Worm (Caenorhabditis elegans) whole organism, late embryonic: ENCODE results near the gene trp-1.

Experiments
- C08G9.2 ChIP-seq: sonication (generic microtip); optimal IDR thresholded peaks from 2 replicates; lab custom pipeline; 2016; ENCODE audit warnings: mild to moderate bottlenecking, missing genetic modification characterization, moderate library complexity, missing compliant biosample characterization
- C38D4.7 ChIP-seq: fragments of 200-800 bp; sonication (Bioruptor generic); optimal IDR thresholded peaks from 2 replicates; lab custom pipeline; 2018; ENCODE audit warnings: mild to moderate bottlenecking, missing genetic modification characterization, moderate library complexity, missing compliant biosample characterization
- K09A11.1 ChIP-seq: sonication (generic microtip); optimal IDR thresholded peaks from 2 replicates; lab custom pipeline; 2017; ENCODE audit warnings: antibody characterized with exemption, mild to moderate bottlenecking, missing genetic modification characterization, missing compliant biosample characterization; ENCODE audit not compliant: insufficient read depth
- T23F11.4 ChIP-seq: fragments of 200-800 bp; sonication (Bioruptor generic); optimal IDR thresholded peaks from 2 replicates; lab custom pipeline; 2018; ENCODE audit warnings: mild to moderate bottlenecking, missing genetic modification characterization, missing compliant biosample characterization
- Y22D7AL.16 ChIP-seq: sonication (generic microtip); optimal IDR thresholded peaks from 2 replicates; lab custom pipeline; 2016; ENCODE audit warnings: missing genetic modification characterization, missing compliant biosample characterization
- ahr-1 ChIP-seq: sonication (generic microtip); optimal IDR thresholded peaks from 2 replicates; lab custom pipeline; 2016; ENCODE audit warnings: missing genetic modification characterization, missing compliant biosample characterization
- ceh-18 ChIP-seq: sonication (generic microtip); optimal IDR thresholded peaks from 2 replicates; lab custom pipeline; 2016; ENCODE audit warnings: missing genetic modification characterization, missing compliant biosample characterization
- ceh-19 ChIP-seq: fragments of 200-800 bp; sonication (Bioruptor generic); optimal IDR thresholded peaks from 2 replicates; lab custom pipeline; 2018; ENCODE audit warnings: mild to moderate bottlenecking, missing genetic modification characterization, missing compliant biosample characterization
- ceh-2 ChIP-seq: sonication (generic microtip); optimal IDR thresholded peaks from 2 replicates; lab custom pipeline; 2016; ENCODE audit warnings: missing genotype, missing genetic modification characterization, missing compliant biosample characterization
- ceh-22 ChIP-seq: sonication (generic microtip); optimal IDR thresholded peaks from 2 replicates; lab custom pipeline; 2017; ENCODE audit warnings: missing biosample characterization, missing genetic modification characterization
- ceh-24 ChIP-seq: sonication (generic microtip); optimal IDR thresholded peaks from 2 replicates; lab custom pipeline; 2016; ENCODE audit warnings: mild to moderate bottlenecking, missing genetic modification characterization, missing compliant biosample characterization
- ceh-30 ChIP-seq: fragments of 150-350 bp; optimal IDR thresholded peaks from 2 replicates; lab custom pipeline; 2014; ENCODE audit warnings: missing biosample characterization, missing genetic modification characterization
- ceh-31 ChIP-seq: sonication (generic microtip); optimal IDR thresholded peaks from 2 replicates; lab custom pipeline; 2016; ENCODE audit warnings: missing genetic modification characterization, missing compliant biosample characterization
- ceh-48 ChIP-seq: sonication (generic microtip); optimal IDR thresholded peaks from 2 replicates; lab custom pipeline; 2016; ENCODE audit warnings: missing genetic modification characterization, inconsistent platforms, missing compliant biosample characterization
- dmd-4 ChIP-seq: sonication (generic microtip); optimal IDR thresholded peaks from 2 replicates; lab custom pipeline; 2016; ENCODE audit warnings: borderline replicate concordance, missing genetic modification characterization, missing compliant biosample characterization
- elt-2 ChIP-seq: sonication (generic microtip); optimal IDR thresholded peaks from 2 replicates; lab custom pipeline; 2016; ENCODE audit warnings: missing genetic modification reagents, missing genetic modification characterization, missing compliant biosample characterization
- elt-4 ChIP-seq: sonication (generic microtip); optimal IDR thresholded peaks from 2 replicates; lab custom pipeline; 2016; ENCODE audit warnings: missing genetic modification characterization, missing compliant biosample characterization
- ets-4 ChIP-seq: sonication (generic microtip); optimal IDR thresholded peaks from 2 replicates; lab custom pipeline; 2016; ENCODE audit warnings: missing genetic modification characterization, missing compliant biosample characterization
- fax-1 ChIP-seq: sonication (generic microtip); optimal IDR thresholded peaks from 2 replicates; lab custom pipeline; 2016; ENCODE audit warnings: missing genotype, missing genetic modification characterization, missing compliant biosample characterization
- fkh-6 ChIP-seq: sonication (generic microtip); optimal IDR thresholded peaks from 2 replicates; lab custom pipeline; 2016; ENCODE audit warnings: missing genetic modification characterization, missing compliant biosample characterization
- gmeb-2 ChIP-seq: sonication (generic microtip); optimal IDR thresholded peaks from 2 replicates; lab custom pipeline; 2016; ENCODE audit warnings: missing genetic modification characterization, inconsistent platforms, missing compliant biosample characterization
- hlh-13 ChIP-seq: fragments of 200-800 bp; sonication (Bioruptor generic); optimal IDR thresholded peaks from 2 replicates; lab custom pipeline; 2018; ENCODE audit warnings: mild to moderate bottlenecking, missing genetic modification characterization, missing compliant biosample characterization
- lin-11 ChIP-seq: fragments of 200-800 bp; sonication (Bioruptor generic); optimal IDR thresholded peaks from 2 replicates; lab custom pipeline; 2018; ENCODE audit warnings: mild to moderate bottlenecking, missing genetic modification characterization, missing compliant biosample characterization
- madf-2 ChIP-seq: sonication (generic microtip); optimal IDR thresholded peaks from 2 replicates; lab custom pipeline; 2017; ENCODE audit warnings: missing genetic modification characterization, missing compliant biosample characterization
- mec-3 ChIP-seq: sonication (generic microtip); optimal IDR thresholded peaks from 2 replicates; lab custom pipeline; 2016; ENCODE audit warnings: borderline replicate concordance, missing genetic modification characterization, missing compliant biosample characterization
- nfya-1 ChIP-seq: sonication (generic microtip); optimal IDR thresholded peaks from 2 replicates; lab custom pipeline; 2017; ENCODE audit warnings: missing genetic modification characterization, mild to moderate bottlenecking, missing compliant biosample characterization, antibody characterized with exemption, moderate library complexity
- nhr-11 ChIP-seq: fragments of 150-350 bp; optimal IDR thresholded peaks from 2 replicates; lab custom pipeline; 2014; ENCODE audit warnings: missing biosample characterization, missing genetic modification characterization
- nhr-232 ChIP-seq: sonication (generic microtip); optimal IDR thresholded peaks from 2 replicates; lab custom pipeline; 2016; ENCODE audit warnings: missing genetic modification characterization, missing compliant biosample characterization
- npax-4 ChIP-seq: sonication (generic microtip); optimal IDR thresholded peaks from 2 replicates; lab custom pipeline; 2016; ENCODE audit warnings: missing genetic modification characterization, missing compliant biosample characterization
- odd-2 ChIP-seq: sonication (generic microtip); optimal IDR thresholded peaks from 2 replicates; lab custom pipeline; 2017; ENCODE audit warnings: antibody characterized with exemption, mild to moderate bottlenecking, missing genetic modification characterization, missing compliant biosample characterization
- pag-3 ChIP-seq: sonication (generic microtip); optimal IDR thresholded peaks from 2 replicates; lab custom pipeline; 2016; ENCODE audit warnings: missing compliant biosample characterization, missing genetic modification characterization, borderline replicate concordance
- pat-9 ChIP-seq: fragments of 200-800 bp; sonication (Bioruptor generic); optimal IDR thresholded peaks from 2 replicates; lab custom pipeline; 2018; ENCODE audit warnings: mild to moderate bottlenecking, missing genetic modification characterization, moderate library complexity, missing compliant biosample characterization
- pha-2 ChIP-seq: sonication (generic microtip); optimal IDR thresholded peaks from 2 replicates; lab custom pipeline; 2017; ENCODE audit warnings: mild to moderate bottlenecking, missing genetic modification characterization, missing compliant biosample characterization
- pqm-1 ChIP-seq: sonication (generic microtip); optimal IDR thresholded peaks from 2 replicates; lab custom pipeline; 2016; ENCODE audit warnings: missing genetic modification characterization, missing compliant biosample characterization
- pros-1 ChIP-seq: fragments of 150-350 bp; optimal IDR thresholded peaks from 2 replicates; lab custom pipeline; 2014; ENCODE audit warnings: missing biosample characterization, missing genetic modification reagents, missing genetic modification characterization
- ref-2 ChIP-seq: sonication (generic microtip); optimal IDR thresholded peaks from 2 replicates; lab custom pipeline; 2016; ENCODE audit warnings: missing genetic modification characterization, missing compliant biosample characterization
- sdc-2 ChIP-seq: sonication (generic microtip); optimal IDR thresholded peaks from 2 replicates; lab custom pipeline; 2016; ENCODE audit warnings: missing genotype, missing genetic modification characterization, missing compliant biosample characterization
- syd-9 ChIP-seq: sonication (generic microtip); optimal IDR thresholded peaks from 2 replicates; lab custom pipeline; 2016; ENCODE audit warnings: mild to moderate bottlenecking, missing genetic modification characterization, moderate library complexity, missing compliant biosample characterization
- unc-3 ChIP-seq, 2 experiments: fragments of 200-800 bp in 1 of 2; sonication (Bioruptor generic) in 1 of 2; sonication (generic microtip) in 1 of 2; conservative IDR thresholded peaks in 1 of 2; optimal IDR thresholded peaks in 1 of 2; 2 replicates each; pipeline versions ENCODE4 v1.3.6 to Lab custom; 2016 to 2022; ENCODE audit warnings: missing compliant biosample characterization in 2 of 2, missing genetic modification characterization in 2 of 2, missing genetic modification reagents in 1 of 2
- unc-55 ChIP-seq: sonication (generic microtip); optimal IDR thresholded peaks from 2 replicates; lab custom pipeline; 2017; ENCODE audit warnings: missing biosample characterization, missing genetic modification reagents, missing genetic modification characterization
- unc-86 ChIP-seq: sonication (generic microtip); optimal IDR thresholded peaks from 2 replicates; lab custom pipeline; 2016; ENCODE audit warnings: missing genetic modification characterization, missing compliant biosample characterization
- ztf-16 ChIP-seq: sonication (generic microtip); optimal IDR thresholded peaks from 2 replicates; lab custom pipeline; 2017; ENCODE audit warnings: missing genetic modification characterization, missing compliant biosample characterization

trp-1 gene

ce11 chrIII:8577534-8577933, 42.6 kb downstream of the trp-1 start:
- no peak for TF ChIP-seq unc-3 (GFP tag; conservative IDR thresholded peaks at IDR 0.05; lab: Robert Waterston, UW)
- no peak for TF ChIP-seq unc-3 (tag; optimal IDR thresholded peaks at IDR 0.05; lab: Kevin White, UChicago)
- TF ChIP-seq fax-1, result no peak
- no peak for TF ChIP-seq K09A11.1
- no peak for TF ChIP-seq odd-2 (tag; lab: Kevin White, UChicago)

- TF ChIP-seq dmd-4 (tag; lab: Kevin White, UChicago) (no peak), nhr-11 (tag; lab: Kevin White, UChicago) (no peak), lin-11 (tag; lab: Kevin White, UChicago) (no peak), mec-3 (tag; lab: Kevin White, UChicago) (no peak), ets-4 (tag; lab: Kevin White, UChicago) (no peak), ref-2 (tag; lab: Kevin White, UChicago) (no peak), elt-4 (tag; lab: Kevin White, UChicago) (no peak), C08G9.2 (no peak), ceh-48 (tag; lab: Kevin White, UChicago) (no peak), hlh-13 (no peak), ceh-22 (tag; lab: Kevin White, UChicago) (no peak), gmeb-2 (no peak), sdc-2 (tag; lab: Kevin White, UChicago) (no peak), C38D4.7 (GFP tag; lab: Kevin White, UChicago) (no peak), npax-4 (tag; lab: Kevin White, UChicago) (no peak)
These were observed 43.5 kb downstream of the trp-1 start for ce11 chrIII:8578381-8578780.

ce11 chrIII:8579367-8579766, 44.4 kb downstream of the trp-1 start:
- TF ChIP-seq fkh-6 (tag; lab: Kevin White, UChicago) (no peak), T23F11.4 (GFP tag; lab: Kevin White, UChicago) (no peak), ceh-48 (tag; lab: Kevin White, UChicago) (no peak), elt-2 (tag; lab: Kevin White, UChicago) (no peak), C08G9.2 (no peak), unc-86 (no peak), pqm-1 (tag; lab: Kevin White, UChicago) (no peak), nhr-11 (tag; lab: Kevin White, UChicago) (no peak), ref-2 (tag; lab: Kevin White, UChicago) (no peak), ceh-31 (tag; lab: Kevin White, UChicago) (no peak), ahr-1 (tag; lab: Kevin White, UChicago) (no peak), unc-55 (GFP tag; lab: Kevin White, UChicago) (no peak), ceh-19 (no peak), syd-9 (tag; lab: Kevin White, UChicago) (no peak), nfya-1 (tag; lab: Kevin White, UChicago) (no peak), ets-4 (tag; lab: Kevin White, UChicago) (no peak), ceh-24 (tag; lab: Kevin White, UChicago) (no peak)
- TF ChIP-seq, all 69 proteins: peak for 0

- no peak for TF ChIP-seq pros-1 (tag; lab: Kevin White, UChicago)
- TF ChIP-seq ceh-18 (tag; lab: Kevin White, UChicago), result no peak
- TF ChIP-seq pag-3 (tag; lab: Kevin White, UChicago), result no peak
- no peak for TF ChIP-seq ceh-19
- TF ChIP-seq ceh-2, result no peak
- TF ChIP-seq C38D4.7 (GFP tag; lab: Kevin White, UChicago), result no peak
- TF ChIP-seq ztf-16, result no peak
- TF ChIP-seq Y22D7AL.16 (tag; lab: Kevin White, UChicago), result no peak
- no peak for TF ChIP-seq ahr-1 (tag; lab: Kevin White, UChicago)
- TF ChIP-seq nhr-232 (tag; lab: Kevin White, UChicago), result no peak
- TF ChIP-seq ceh-30 (tag; lab: Kevin White, UChicago), result no peak
- TF ChIP-seq syd-9 (tag; lab: Kevin White, UChicago), result no peak
- TF ChIP-seq madf-2, result no peak
- TF ChIP-seq pha-2 (tag; lab: Kevin White, UChicago), result no peak
- TF ChIP-seq sdc-2 (tag; lab: Kevin White, UChicago), result no peak
- TF ChIP-seq pat-9 (tag; lab: Kevin White, UChicago), result no peak
These were observed 45.9 kb downstream of the trp-1 start, which contains the start of gene doxa-1 for ce11 chrIII:8580802-8581201. Gene doxa-1 (plus strand): TSS chrIII:8581102.
